Worm (Caenorhabditis elegans) whole organism, L2 larva: ENCODE data around the gene srt-7.

Source experiments
- C34F6.9 ChIP-seq: fragments of 150-350 bp; optimal IDR thresholded peaks from 2 replicates; lab custom pipeline; 2014; ENCODE audit warnings: missing biosample characterization, missing genetic modification characterization
- F13H6.1 ChIP-seq: sonication (generic microtip); optimal IDR thresholded peaks from 2 replicates; lab custom pipeline; 2016; ENCODE audit warnings: missing genetic modification characterization, missing compliant biosample characterization
- R02D3.7 ChIP-seq: fragments of 150-350 bp; optimal IDR thresholded peaks from 2 replicates; lab custom pipeline; 2014; ENCODE audit warnings: missing biosample characterization, missing genetic modification characterization
- alr-1 ChIP-seq: fragments of 150-350 bp; optimal IDR thresholded peaks from 2 replicates; lab custom pipeline; 2014; ENCODE audit warnings: missing biosample characterization, missing genetic modification characterization
- blmp-1 ChIP-seq: sonication (generic microtip); optimal IDR thresholded peaks from 2 replicates; lab custom pipeline; 2017; ENCODE audit warnings: missing genetic modification characterization, mild to moderate bottlenecking, missing compliant biosample characterization, antibody characterized with exemption, moderate library complexity; ENCODE audit not compliant: insufficient read depth
- ceh-16 ChIP-seq: fragments of 150-350 bp; optimal IDR thresholded peaks from 2 replicates; lab custom pipeline; 2014; ENCODE audit warnings: missing biosample characterization, missing genetic modification characterization
- ceh-82 ChIP-seq: fragments of 150-350 bp; optimal IDR thresholded peaks from 2 replicates; lab custom pipeline; 2014; ENCODE audit warnings: missing biosample characterization, missing genetic modification characterization
- egl-27 ChIP-seq: sonication (generic microtip); optimal IDR thresholded peaks from 3 replicates; lab custom pipeline; 2017; ENCODE audit warnings: missing biosample characterization, missing genetic modification reagents, missing genetic modification characterization
- elt-3 ChIP-seq: sonication (generic microtip); optimal IDR thresholded peaks from 2 replicates; lab custom pipeline; 2017; ENCODE audit warnings: missing biosample characterization, missing genetic modification characterization
- lin-11 ChIP-seq: fragments of 150-350 bp; sonication (generic microtip); optimal IDR thresholded peaks from 2 replicates; lab custom pipeline; 2014; ENCODE audit warnings: missing biosample characterization, missing genetic modification characterization, inconsistent platforms, mixed read lengths
- lin-13 ChIP-seq: fragments of 150-350 bp; optimal IDR thresholded peaks from 2 replicates; lab custom pipeline; 2014; ENCODE audit warnings: missing biosample characterization, missing genetic modification reagents, missing genetic modification characterization
- lsy-2 ChIP-seq, 2 experiments: fragments of 150-350 bp in 1 of 2; sonication (generic microtip) in 1 of 2; optimal IDR thresholded peaks; 2 replicates each; lab custom pipeline; 2014 to 2017; ENCODE audit warnings: missing biosample characterization in 2 of 2, missing genetic modification characterization in 2 of 2
- mab-5 ChIP-seq: fragments of 150-350 bp; optimal IDR thresholded peaks from 2 replicates; lab custom pipeline; 2014; ENCODE audit warnings: missing biosample characterization, missing genetic modification characterization
- mbf-1 ChIP-seq: sonication (generic microtip); optimal IDR thresholded peaks from 2 replicates; lab custom pipeline; 2017; ENCODE audit warnings: missing biosample characterization, missing genetic modification characterization
- mdl-1 ChIP-seq, 2 experiments: fragments of 150-350 bp in 1 of 2; sonication (generic microtip) in 1 of 2; optimal IDR thresholded peaks; 2 replicates each; lab custom pipeline; 2017; ENCODE audit warnings: missing biosample characterization in 2 of 2, missing genetic modification characterization in 2 of 2
- nhr-10 ChIP-seq: sonication (generic microtip); optimal IDR thresholded peaks from 2 replicates; lab custom pipeline; 2017; ENCODE audit warnings: missing biosample characterization, missing genetic modification characterization
- nhr-11 ChIP-seq: fragments of 150-350 bp; optimal IDR thresholded peaks from 2 replicates; lab custom pipeline; 2014; ENCODE audit warnings: missing biosample characterization, missing genetic modification characterization
- nhr-12 ChIP-seq: fragments of 150-350 bp; optimal IDR thresholded peaks from 2 replicates; lab custom pipeline; 2014; ENCODE audit warnings: missing biosample characterization, missing genetic modification characterization
- nhr-129 ChIP-seq: fragments of 150-350 bp; optimal IDR thresholded peaks from 2 replicates; lab custom pipeline; 2014; ENCODE audit warnings: missing biosample characterization, missing genetic modification characterization
- nhr-237 ChIP-seq: fragments of 150-350 bp; optimal IDR thresholded peaks from 2 replicates; lab custom pipeline; 2014; ENCODE audit warnings: missing biosample characterization, missing genetic modification characterization
- nhr-25 ChIP-seq: fragments of 150-350 bp; sonication (generic microtip); optimal IDR thresholded peaks from 3 replicates; lab custom pipeline; 2014; ENCODE audit warnings: missing biosample characterization, missing genetic modification characterization
- nhr-6 ChIP-seq: fragments of 150-350 bp; optimal IDR thresholded peaks from 2 replicates; lab custom pipeline; 2014; ENCODE audit warnings: missing biosample characterization, missing genetic modification characterization
- nhr-77 ChIP-seq: fragments of 150-350 bp; optimal IDR thresholded peaks from 2 replicates; lab custom pipeline; 2014; ENCODE audit warnings: missing biosample characterization, missing genetic modification characterization
- peb-1 ChIP-seq: fragments of 150-350 bp; optimal IDR thresholded peaks from 2 replicates; lab custom pipeline; 2014; ENCODE audit warnings: missing biosample characterization, missing genetic modification characterization
- sem-4 ChIP-seq: fragments of 150-350 bp; optimal IDR thresholded peaks from 2 replicates; lab custom pipeline; 2014; ENCODE audit warnings: missing biosample characterization, missing genetic modification reagents, missing genetic modification characterization
- skn-1 ChIP-seq: sonication (generic microtip); optimal IDR thresholded peaks from 2 replicates; lab custom pipeline; 2017; ENCODE audit warnings: missing biosample characterization, missing genetic modification characterization
- sma-3 ChIP-seq: sonication (generic microtip); optimal IDR thresholded peaks from 2 replicates; lab custom pipeline; 2016; ENCODE audit warnings: missing genetic modification reagents, missing genetic modification characterization, missing compliant biosample characterization
- sma-9 ChIP-seq, 2 experiments: fragments of 150-350 bp in 1 of 2; sonication (generic microtip) in 1 of 2; optimal IDR thresholded peaks; 2 replicates each; lab custom pipeline; 2014 to 2016; ENCODE audit warnings: missing genetic modification characterization in 2 of 2, mild to moderate bottlenecking in 1 of 2, missing biosample characterization in 1 of 2, missing compliant biosample characterization in 1 of 2, missing genetic modification reagents in 1 of 2, moderate library complexity in 1 of 2
- snpc-4 ChIP-seq: fragments of 150-350 bp; optimal IDR thresholded peaks from 2 replicates; lab custom pipeline; 2014; ENCODE audit warnings: missing biosample characterization, missing genetic modification characterization
- unc-39 ChIP-seq: fragments of 150-350 bp; optimal IDR thresholded peaks from 2 replicates; lab custom pipeline; 2014; ENCODE audit warnings: missing biosample characterization, missing genetic modification characterization
- unc-55 ChIP-seq: fragments of 150-350 bp; sonication (generic microtip); optimal IDR thresholded peaks from 3 replicates; lab custom pipeline; 2014; ENCODE audit warnings: missing biosample characterization, missing genetic modification reagents, missing genetic modification characterization
- unc-62 ChIP-seq: fragments of 150-350 bp; optimal IDR thresholded peaks from 2 replicates; lab custom pipeline; 2014; ENCODE audit warnings: missing biosample characterization, missing genetic modification reagents, missing genetic modification characterization
- ztf-1 ChIP-seq: fragments of 200-800 bp; sonication (Bioruptor generic); conservative IDR thresholded peaks from 2 replicates; pipeline ENCODE4 v1.3.6; 2022; ENCODE audit warnings: missing genetic modification characterization, missing compliant biosample characterization
- ztf-11 ChIP-seq: sonication (generic microtip); optimal IDR thresholded peaks from 2 replicates; lab custom pipeline; 2017; ENCODE audit warnings: missing biosample characterization, missing genetic modification characterization
- ztf-4 ChIP-seq: fragments of 150-350 bp; optimal IDR thresholded peaks from 2 replicates; lab custom pipeline; 2014; ENCODE audit warnings: missing biosample characterization, missing genetic modification characterization

srt-7 gene

ce11 chrV:3122403-3122802 lies 40.8 kb downstream of the srt-7 start:
- TF ChIP-seq blmp-1 (tag; lab: Kevin White, UChicago) (no peak), C34F6.9 (tag; lab: Kevin White, UChicago) (no peak), ztf-1 (GFP tag; lab: Robert Waterston, UW) (no peak), unc-39 (tag; lab: Kevin White, UChicago) (no peak), lsy-2 (tag; optimal IDR thresholded peaks at IDR 0.05; lab: Kevin White, UChicago) (no peak), egl-27 (no peak), ceh-82 (tag; lab: Kevin White, UChicago) (no peak), alr-1 (tag; lab: Kevin White, UChicago) (no peak), sem-4 (no peak), nhr-6 (tag; lab: Kevin White, UChicago) (no peak), nhr-11 (tag; lab: Kevin White, UChicago) (no peak), nhr-25 (no peak), mab-5 (no peak), nhr-237 (tag; lab: Kevin White, UChicago) (no peak), snpc-4 (tag; lab: Kevin White, UChicago) (no peak)

ce11 chrV:3124912-3125311 lies 43.3 kb downstream of the srt-7 start, which contains the start of gene Y73C8C.12:
Y73C8C.12 (plus strand) TSS chrV:3125212.
- TF ChIP-seq R02D3.7 (tag; lab: Kevin White, UChicago), result no peak
- no peak for TF ChIP-seq ztf-11
- TF ChIP-seq alr-1 (tag; lab: Kevin White, UChicago), result no peak
- TF ChIP-seq nhr-10 (tag; lab: Kevin White, UChicago), result no peak
- TF ChIP-seq skn-1, result no peak
- no peak for TF ChIP-seq peb-1 (tag; lab: Kevin White, UChicago)

DNA sequence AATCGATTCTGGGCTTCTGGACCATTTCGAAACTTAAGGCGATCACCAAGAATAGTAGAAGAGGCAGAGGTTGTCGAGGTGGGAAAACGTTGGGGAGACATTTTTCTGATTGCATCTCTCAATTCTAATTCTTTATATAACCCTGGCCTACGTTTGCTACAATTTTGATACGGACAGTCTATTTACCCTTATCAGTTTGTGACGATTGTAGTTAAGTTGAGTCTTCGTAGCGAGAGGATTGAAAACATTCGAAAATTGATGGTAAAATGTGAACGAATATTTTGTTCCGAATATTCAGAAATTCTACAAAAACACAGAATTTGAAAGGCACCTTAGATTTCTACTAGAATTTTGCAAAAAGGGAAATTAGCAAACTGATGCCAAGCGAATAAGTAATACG lies 46.1 kb downstream of the srt-7 start, which contains the start of gene Y73C8C.10:
Gene Y73C8C.10, minus strand, starts transcription at position 101 of the 400 bp plus-strand sequence.
- TF ChIP-seq F13H6.1 (no peak), mbf-1 (tag; lab: Kevin White, UChicago) (no peak), snpc-4 (tag; lab: Kevin White, UChicago) (no peak), unc-62 (GFP tag; lab: Kevin White, UChicago) (no peak), mdl-1 (tag; optimal IDR thresholded peaks at IDR 0.05; lab: Kevin White, UChicago) (no peak), nhr-237 (tag; lab: Kevin White, UChicago) (no peak), unc-55 (GFP tag; lab: Kevin White, UChicago) (no peak), R02D3.7 (tag; lab: Kevin White, UChicago) (no peak), mab-5 (no peak), sma-9 (GFP tag; optimal IDR thresholded peaks at IDR 0.05; lab: Kevin White, UChicago) (no peak), sma-9 (tag; optimal IDR thresholded peaks at IDR 0.05; lab: Kevin White, UChicago) (no peak), ztf-4 (tag; lab: Kevin White, UChicago) (no peak), nhr-10 (tag; lab: Kevin White, UChicago) (no peak), elt-3 (no peak), sma-3 (no peak), ceh-16 (tag; lab: Kevin White, UChicago) (no peak), nhr-129 (tag; lab: Kevin White, UChicago) (no peak)

DNA sequence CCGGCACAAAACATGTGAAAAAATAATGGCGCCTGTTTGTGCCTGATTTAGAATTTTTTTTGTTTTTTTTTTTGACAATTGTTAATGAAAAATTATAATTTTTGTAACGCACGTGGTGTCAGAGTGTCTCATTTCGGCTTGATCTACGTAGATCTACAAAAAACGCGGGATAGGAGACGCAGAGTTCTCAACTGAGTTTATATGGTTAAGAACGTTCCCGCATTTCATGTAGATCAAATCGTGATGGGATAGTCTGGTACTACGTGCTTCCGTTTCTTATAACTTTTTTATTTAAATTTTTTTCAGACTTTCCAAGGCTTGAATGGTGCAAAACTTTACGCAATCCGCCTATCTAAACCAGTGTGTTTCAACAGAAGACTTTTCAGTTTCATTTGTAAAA lies 47.2 kb downstream of the srt-7 start, which contains the start of gene tat-6:
Gene tat-6, plus strand, starts transcription at position 301 of the 400 bp plus-strand sequence.
- TF ChIP-seq nhr-10 (tag; lab: Kevin White, UChicago), result no peak
- no peak for TF ChIP-seq nhr-77 (tag; lab: Kevin White, UChicago)
- no peak for TF ChIP-seq ceh-82 (tag; lab: Kevin White, UChicago)
- TF ChIP-seq mab-5, result no peak
- no peak for TF ChIP-seq ceh-16 (tag; lab: Kevin White, UChicago)
- TF ChIP-seq elt-3, result no peak
- TF ChIP-seq unc-62 (GFP tag; lab: Kevin White, UChicago), result no peak
- no peak for TF ChIP-seq unc-39 (tag; lab: Kevin White, UChicago)
- no peak for TF ChIP-seq sma-9 (GFP tag; optimal IDR thresholded peaks at IDR 0.05; lab: Kevin White, UChicago)
- TF ChIP-seq sma-9 (tag; optimal IDR thresholded peaks at IDR 0.05; lab: Kevin White, UChicago), result no peak
- TF ChIP-seq lin-13 (GFP tag; lab: Kevin White, UChicago), result no peak

DNA sequence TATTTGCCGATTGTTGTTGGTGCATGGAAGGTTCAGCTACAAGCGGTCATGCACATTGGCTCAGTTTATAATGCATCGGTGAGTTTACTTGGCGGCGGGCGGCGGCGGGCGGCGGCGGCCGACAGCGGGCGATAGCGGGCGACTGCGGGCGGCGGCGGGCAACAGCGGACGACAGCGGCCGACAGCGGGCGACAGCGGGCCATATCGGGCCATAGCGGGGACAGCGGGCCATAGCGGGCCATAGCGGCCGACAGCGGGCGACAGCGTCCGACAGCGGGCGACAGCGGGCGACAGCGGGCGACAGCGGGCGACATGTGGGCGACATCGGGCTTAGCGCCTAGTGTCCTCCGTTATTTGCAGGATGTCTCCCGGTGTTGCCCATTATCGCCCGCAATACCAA lies 50.5 kb downstream of the srt-7 start:
- TF ChIP-seq nhr-129 (tag; lab: Kevin White, UChicago) (no peak), nhr-12 (tag; lab: Kevin White, UChicago) (no peak), lin-11 (no peak), sem-4 (no peak), nhr-77 (tag; lab: Kevin White, UChicago) (no peak), ztf-1 (GFP tag; lab: Robert Waterston, UW) (no peak), C34F6.9 (tag; lab: Kevin White, UChicago) (no peak)
